Worm (Caenorhabditis elegans): ENCODE measurements around the gene F54B3.1.
A peak's percentile ranks its signal among the peaks of the same experiment; 100 is the strongest.

F54B3.1 gene

DNA sequence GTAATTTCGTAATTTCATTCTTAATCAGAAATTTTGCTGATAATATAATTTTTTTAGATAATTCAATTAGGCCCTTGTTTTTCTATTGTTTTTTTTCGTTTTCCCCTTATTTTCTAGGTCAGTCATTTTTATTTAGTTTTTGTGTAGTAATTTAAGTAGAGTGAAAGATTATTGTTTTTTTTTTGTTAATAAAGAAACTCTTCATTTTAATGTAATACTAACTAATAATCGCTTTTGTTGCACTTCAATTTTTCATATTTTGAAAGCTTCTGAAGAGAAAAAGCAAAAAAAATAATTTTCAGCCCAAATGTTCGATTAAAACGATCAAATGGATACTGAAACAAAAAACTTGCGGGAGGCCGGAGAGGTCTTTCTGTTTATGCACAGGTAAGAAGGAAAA, at the start of gene F54B3.1:
TSS of gene F54B3.1 (plus strand) at position 301 of the 400 bp plus-strand sequence.
- TF ChIP-seq jun-1 (tag; optimal IDR thresholded peaks at IDR 0.05) = no peak
- no peak for TF ChIP-seq ztf-4 (tag; optimal IDR thresholded peaks at IDR 0.05)
- TF ChIP-seq ama-1 (optimal IDR thresholded peaks at IDR 0.05) = no peak
- no peak for TF ChIP-seq sea-2 (GFP tag; optimal IDR thresholded peaks at IDR 0.05)
- TF ChIP-seq zag-1 (tag; optimal IDR thresholded peaks at IDR 0.05) = no peak
- no peak for TF ChIP-seq egl-5 (tag; optimal IDR thresholded peaks at IDR 0.05)
- TF ChIP-seq fos-1 (tag; optimal IDR thresholded peaks at IDR 0.05) = no peak
- TF ChIP-seq nhr-43 (tag; optimal IDR thresholded peaks at IDR 0.05; ENCODE audit: poor library complexity, severe bottlenecking) = no peak
- no peak for TF ChIP-seq nhr-11 (tag; optimal IDR thresholded peaks at IDR 0.05)

DNA sequence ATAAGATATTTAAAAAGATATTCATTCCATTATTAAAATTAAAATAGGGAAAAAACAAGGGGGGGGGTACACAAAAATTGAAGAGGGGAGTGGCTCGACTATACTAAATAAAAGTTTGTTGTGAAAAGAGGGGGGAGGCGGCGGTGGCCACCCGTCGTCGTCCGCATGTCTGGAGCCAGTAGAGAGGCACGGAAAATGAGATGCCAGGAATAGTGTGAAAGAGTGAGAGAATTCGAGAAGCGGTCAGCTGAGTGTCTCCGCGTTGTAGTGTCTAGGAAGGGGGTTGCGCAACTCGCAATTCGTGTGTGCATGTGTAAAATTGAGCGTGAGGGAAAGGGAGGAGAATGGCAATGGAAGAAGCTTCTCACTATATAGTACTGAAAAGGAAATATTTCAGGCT, 48.8 kb upstream of the F54B3.1 start:
- TF ChIP-seq lsy-12 (tag; optimal IDR thresholded peaks at IDR 0.05) (no peak), eor-1 (tag; optimal IDR thresholded peaks at IDR 0.05) (no peak), ztf-4 (tag; optimal IDR thresholded peaks at IDR 0.05) (no peak), nhr-23 (tag; optimal IDR thresholded peaks at IDR 0.05) (no peak), tbx-2 (tag; optimal IDR thresholded peaks at IDR 0.05) (no peak), snpc-4 (tag; optimal IDR thresholded peaks at IDR 0.05) (peak; percentile 32), nhr-237 (tag; optimal IDR thresholded peaks at IDR 0.05) (no peak), ZK546.5 (tag; optimal IDR thresholded peaks at IDR 0.05) (no peak), hmg-11 (tag; optimal IDR thresholded peaks at IDR 0.05) (peak; percentile 18), fkh-10 (GFP tag; optimal IDR thresholded peaks at IDR 0.05) (no peak), pqm-1 (tag; optimal IDR thresholded peaks at IDR 0.05) (no peak), mdl-1 (tag; optimal IDR thresholded peaks at IDR 0.05) (no peak), nfya-1 (tag; optimal IDR thresholded peaks at IDR 0.05; ENCODE audit: insufficient read depth) (peak; percentile 68), mml-1 (tag; optimal IDR thresholded peaks at IDR 0.05) (no peak), lin-15B (tag; optimal IDR thresholded peaks at IDR 0.05) (peak; percentile 25), R02D3.7 (tag; optimal IDR thresholded peaks at IDR 0.05) (no peak), unc-39 (tag; optimal IDR thresholded peaks at IDR 0.05) (no peak), elt-3 (tag; optimal IDR thresholded peaks at IDR 0.05) (no peak)

DNA sequence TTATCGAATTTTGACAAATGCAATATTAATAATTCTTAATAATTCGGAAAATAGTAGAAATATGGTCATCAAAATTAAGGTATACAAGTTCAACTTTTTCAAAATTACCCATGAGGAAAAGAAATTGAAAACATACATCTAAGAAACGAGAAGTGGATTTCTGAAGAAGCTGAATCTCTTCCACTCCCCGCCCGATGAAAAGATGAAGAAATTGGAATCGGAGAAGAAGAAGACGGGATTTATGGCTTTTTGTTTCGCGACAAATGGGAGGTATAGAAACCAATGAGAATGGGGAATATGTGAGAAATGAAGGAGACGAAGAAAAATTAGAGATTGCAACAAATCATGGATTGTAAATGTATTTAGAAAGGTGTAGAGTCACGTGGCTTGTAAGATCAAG, 48.0 kb upstream of the F54B3.1 start:
- TF ChIP-seq ceh-16 (tag; optimal IDR thresholded peaks at IDR 0.05) = no peak
- TF ChIP-seq nfya-1 (tag; optimal IDR thresholded peaks at IDR 0.05; ENCODE audit: insufficient read depth) = peak; percentile 20
- no peak for TF ChIP-seq nhr-77 (tag; optimal IDR thresholded peaks at IDR 0.05)
- no peak for TF ChIP-seq pha-4 (tag; optimal IDR thresholded peaks at IDR 0.05)
- TF ChIP-seq egl-27 (tag; optimal IDR thresholded peaks at IDR 0.05) = no peak
- no peak for TF ChIP-seq ceh-28 (tag; optimal IDR thresholded peaks at IDR 0.05)
- TF ChIP-seq mdl-1 (tag; optimal IDR thresholded peaks at IDR 0.05) = no peak
- TF ChIP-seq egl-5 (tag; optimal IDR thresholded peaks at IDR 0.05) = peak; percentile 26

DNA sequence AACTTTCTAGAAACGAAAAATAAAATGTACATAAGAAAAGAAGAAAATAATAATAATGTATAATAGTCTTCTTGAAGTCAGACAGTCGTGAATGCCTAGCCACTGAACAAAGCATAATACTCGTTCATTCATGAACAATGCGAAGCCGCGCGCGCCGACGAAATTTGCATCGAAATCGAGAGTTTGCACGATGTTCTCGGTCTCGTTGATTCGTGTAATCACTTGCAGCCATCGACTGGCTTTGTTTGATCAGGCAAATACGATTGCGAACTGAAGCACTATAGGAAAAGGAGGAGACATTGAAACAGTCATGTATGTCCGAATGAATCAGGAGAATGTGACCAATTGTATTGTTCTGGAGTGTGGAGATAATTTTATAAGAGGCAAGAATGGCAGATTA, 47.3 kb upstream of the F54B3.1 start:
- TF ChIP-seq daf-12 (tag; optimal IDR thresholded peaks at IDR 0.05) = no peak
- TF ChIP-seq nhr-25 (tag; optimal IDR thresholded peaks at IDR 0.05) = peak; percentile 40

DNA sequence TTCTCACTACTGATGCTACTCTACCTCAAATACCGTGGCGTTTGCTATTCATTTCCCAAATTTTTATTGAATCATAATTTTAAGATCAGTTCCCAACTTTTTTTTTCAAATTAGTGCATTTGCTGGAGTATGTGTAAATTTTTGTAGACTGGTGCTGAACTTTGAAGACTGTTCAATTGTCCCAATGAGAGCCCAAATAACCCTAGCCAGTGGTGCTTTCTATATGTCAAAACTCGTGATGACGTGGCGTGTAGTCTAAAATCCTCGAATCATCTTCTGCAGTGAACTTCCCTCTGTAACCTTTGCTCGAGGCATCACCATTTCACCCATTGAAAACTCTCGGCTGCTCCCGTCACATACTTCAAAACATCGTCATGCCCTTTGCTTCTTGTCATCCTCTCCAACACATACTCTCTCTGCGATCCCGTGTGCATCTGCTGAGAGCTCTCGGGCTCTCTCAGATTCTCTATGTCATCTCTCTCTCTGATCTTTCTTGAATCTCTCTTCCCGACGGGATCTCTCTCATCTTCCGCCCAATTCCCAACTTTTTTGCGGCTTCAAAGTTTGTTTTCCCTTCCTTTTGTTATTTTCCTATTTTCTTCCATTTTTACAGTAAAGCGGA, 46.5 kb upstream of the F54B3.1 start:
- no peak for TF ChIP-seq ceh-82 (tag; optimal IDR thresholded peaks at IDR 0.05)
- peak; percentile 35 for TF ChIP-seq pha-4 (tag; optimal IDR thresholded peaks at IDR 0.05)
- TF ChIP-seq ztf-11 (tag; optimal IDR thresholded peaks at IDR 0.05) = no peak
- no peak for TF ChIP-seq ceh-28 (tag; optimal IDR thresholded peaks at IDR 0.05)
- peak; percentile 43 for TF ChIP-seq nhr-11 (tag; optimal IDR thresholded peaks at IDR 0.05)
- no peak for TF ChIP-seq nhr-12 (tag; optimal IDR thresholded peaks at IDR 0.05)
- TF ChIP-seq egl-27 (tag; optimal IDR thresholded peaks at IDR 0.05) = no peak
- TF ChIP-seq lin-15B (tag; optimal IDR thresholded peaks at IDR 0.05) = no peak
- no peak for TF ChIP-seq elt-2 (tag; optimal IDR thresholded peaks at IDR 0.05)
- TF ChIP-seq egl-5 (tag; optimal IDR thresholded peaks at IDR 0.05) = no peak
- TF ChIP-seq eor-1 (tag; optimal IDR thresholded peaks at IDR 0.05) = no peak
